Worm (Caenorhabditis elegans) whole organism, early embryonic: Measurements from ENCODE around the gene F46C5.10.

ENCODE experiments used
- B0310.2 ChIP-seq: sonication (generic microtip); optimal IDR thresholded peaks from 2 replicates; lab custom pipeline; 2016; ENCODE audit warnings: mild to moderate bottlenecking, missing genetic modification characterization, missing compliant biosample characterization
- ama-1 ChIP-seq: fragments of 150-350 bp; optimal IDR thresholded peaks from 2 replicates; lab custom pipeline; 2014
- ceh-36 ChIP-seq: sonication (generic microtip); optimal IDR thresholded peaks from 2 replicates; lab custom pipeline; 2016; ENCODE audit warnings: missing genetic modification characterization, inconsistent platforms, missing compliant biosample characterization
- ets-7 ChIP-seq: sonication (generic microtip); optimal IDR thresholded peaks from 2 replicates; lab custom pipeline; 2016; ENCODE audit warnings: missing genotype, missing genetic modification characterization, missing compliant biosample characterization

DNA sequence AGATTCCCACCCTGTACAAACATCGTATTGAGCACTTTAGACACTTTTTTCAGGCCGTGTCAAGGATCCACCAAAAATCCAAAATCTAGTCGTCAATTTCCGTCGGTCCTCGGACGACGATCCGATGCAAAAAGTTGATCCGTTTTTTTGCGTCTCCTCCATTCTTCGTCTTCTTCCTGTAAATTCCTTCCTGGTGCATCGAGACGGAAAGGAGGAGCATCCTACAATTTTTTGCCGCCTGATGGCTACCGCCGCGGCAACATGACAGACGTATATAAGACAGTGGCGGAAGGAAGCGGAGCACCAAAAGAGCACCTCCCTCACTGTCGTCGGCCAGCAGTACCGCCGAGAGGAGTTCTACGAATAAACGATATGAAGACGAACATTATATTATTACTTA lies 18.0 kb downstream of the F46C5.10 start, which contains the start of gene appg-2:
- TF ChIP-seq ets-7 (tag; lab: Kevin White, UChicago), result no peak
- no peak for TF ChIP-seq ceh-36 (tag; lab: Kevin White, UChicago)
- no peak for TF ChIP-seq B0310.2 (tag; lab: Kevin White, UChicago)
- no peak for TF ChIP-seq ama-1 (lab: Kevin White, UChicago)
